Fruit fly (Drosophila melanogaster) whole organism, prepupa: Measurements from ENCODE around the gene mus301.

Experiments
- Blimp-1 ChIP-seq: fragments of 200-800 bp; sonication (Bioruptor generic); optimal IDR thresholded peaks from 3 replicates; lab custom pipeline; 2017; ENCODE audit warnings: missing biosample characterization, missing genetic modification characterization, mild to moderate bottlenecking, moderate library complexity, missing genetic modification reagents
- CG11294 ChIP-seq: fragments of 200-800 bp; sonication (Bioruptor generic); IDR thresholded peaks from 2 replicates; pipeline ENCODE4 v1.3.6; 2022; ENCODE audit warnings: missing biosample characterization, missing genetic modification characterization
- CG15336 ChIP-seq: fragments of 200-800 bp; sonication (Bioruptor generic); IDR thresholded peaks from 2 replicates; pipeline ENCODE4 v1.3.6; 2022; ENCODE audit warnings: missing biosample characterization, missing genetic modification characterization
- CG16779 ChIP-seq: fragments of 200-800 bp; sonication (Bioruptor generic); optimal IDR thresholded peaks from 3 replicates; lab custom pipeline; 2017; ENCODE audit warnings: missing biosample characterization, mild to moderate bottlenecking, missing genetic modification characterization
- CG31627 ChIP-seq: fragments of 200-800 bp; sonication (Bioruptor generic); optimal IDR thresholded peaks from 3 replicates; lab custom pipeline; 2016; ENCODE audit warnings: missing biosample characterization, missing genetic modification characterization
- CG6792 ChIP-seq: fragments of 200-800 bp; sonication (Bioruptor generic); optimal IDR thresholded peaks from 3 replicates; lab custom pipeline; 2016; ENCODE audit warnings: missing biosample characterization, missing genetic modification characterization
- CG6854 ChIP-seq: fragments of 200-800 bp; sonication (Bioruptor generic); optimal IDR thresholded peaks from 2 replicates; lab custom pipeline; 2017; ENCODE audit warnings: missing biosample characterization, mild to moderate bottlenecking, missing genetic modification characterization
- CG8632 ChIP-seq: fragments of 200-800 bp; sonication (Bioruptor generic); optimal IDR thresholded peaks from 3 replicates; lab custom pipeline; 2016; ENCODE audit warnings: missing biosample characterization, missing genetic modification characterization
- Eip93F ChIP-seq: fragments of 200-800 bp; sonication (Bioruptor generic); optimal IDR thresholded peaks from 2 replicates; lab custom pipeline; 2016; ENCODE audit warnings: missing biosample characterization, mild to moderate bottlenecking, missing genetic modification characterization
- OdsH ChIP-seq: fragments of 200-800 bp; sonication (Bioruptor generic); optimal IDR thresholded peaks from 3 replicates; lab custom pipeline; 2016; ENCODE audit warnings: missing biosample characterization, missing genetic modification characterization
- Sox102F ChIP-seq: fragments of 200-800 bp; sonication (Bioruptor generic); optimal IDR thresholded peaks from 2 replicates; lab custom pipeline; 2016; ENCODE audit warnings: missing biosample characterization, mild to moderate bottlenecking, missing genetic modification characterization
- eg ChIP-seq: fragments of 200-800 bp; sonication (Bioruptor generic); IDR thresholded peaks from 3 replicates; pipeline ENCODE4 v1.3.6; 2022; ENCODE audit warnings: missing biosample characterization, missing genetic modification characterization
- esn ChIP-seq: fragments of 200-800 bp; sonication (Bioruptor generic); optimal IDR thresholded peaks from 2 replicates; lab custom pipeline; 2016; ENCODE audit warnings: missing biosample characterization, mild to moderate bottlenecking, missing genetic modification characterization, moderate library complexity

DNA sequence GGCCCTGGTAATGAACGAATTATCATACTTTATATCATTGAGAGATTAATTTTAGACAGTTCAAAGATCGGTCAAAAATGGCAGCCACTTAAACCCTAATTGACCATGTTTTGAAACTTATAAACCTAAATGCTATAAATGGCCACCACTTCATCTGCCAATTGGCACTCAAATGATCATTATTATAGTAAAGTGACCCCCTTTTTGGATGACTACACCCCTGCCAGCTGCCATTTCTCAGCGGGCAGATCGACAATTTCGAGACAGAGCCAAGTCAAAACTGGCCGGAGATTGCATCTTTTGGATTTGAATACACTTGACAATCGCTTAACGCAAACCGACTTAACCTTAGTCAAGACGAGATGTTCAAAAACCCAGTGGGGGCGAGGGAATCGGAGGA lies 18.6 kb downstream of the mus301 start:
- peak; percentile 41; the same call in 1 of the 2 replicates for TF ChIP-seq CG15336 (GFP tag; lab: Robert Waterston, UW)
- no peak for TF ChIP-seq CG6854 (GFP tag; lab: Kevin White, UChicago)
- no peak for TF ChIP-seq Sox102F
- TF ChIP-seq Eip93F (GFP tag; lab: Kevin White, UChicago), result no peak
- no peak for TF ChIP-seq CG6792 (GFP tag; lab: Kevin White, UChicago)
- no peak for TF ChIP-seq CG11294 (GFP tag; lab: Robert Waterston, UW)
- TF ChIP-seq OdsH, result peak; percentile 17
- peak; percentile 21 for TF ChIP-seq esn
- no peak for TF ChIP-seq CG16779 (tag; lab: Kevin White, UChicago)
- TF ChIP-seq CG8632, result peak; percentile 29
- TF ChIP-seq eg (GFP tag; lab: Robert Waterston, UW), result peak; percentile 44; the same call in 1 of the 3 replicates
- no peak for TF ChIP-seq Blimp-1 (GFP tag; lab: Kevin White, UChicago)
- TF ChIP-seq CG31627 (GFP tag; lab: Kevin White, UChicago), result no peak
